Worm (Caenorhabditis elegans) whole organism, L1 larva: ENCODE results near the gene taf-6.1.

Experiments used
- C34B4.2 ChIP-seq: sonication (generic microtip); optimal IDR thresholded peaks from 2 replicates; lab custom pipeline; 2017; ENCODE audit warnings: mild to moderate bottlenecking, missing genetic modification characterization, missing compliant biosample characterization
- F16B12.6 ChIP-seq: fragments of 150-350 bp; optimal IDR thresholded peaks from 2 replicates; lab custom pipeline; 2014; ENCODE audit warnings: missing biosample characterization, missing genetic modification characterization
- alr-1 ChIP-seq: fragments of 200-800 bp; sonication (Bioruptor generic); optimal IDR thresholded peaks from 2 replicates; lab custom pipeline; 2018; ENCODE audit warnings: borderline replicate concordance, mild to moderate bottlenecking, missing genetic modification characterization, missing compliant biosample characterization
- aly-2 ChIP-seq: fragments of 150-350 bp; optimal IDR thresholded peaks from 2 replicates; lab custom pipeline; 2014; ENCODE audit warnings: missing biosample characterization, missing genetic modification characterization
- ceh-8 ChIP-seq: fragments of 200-800 bp; sonication (Bioruptor generic); optimal IDR thresholded peaks from 2 replicates; lab custom pipeline; 2018; ENCODE audit warnings: mild to moderate bottlenecking, missing genetic modification characterization, moderate library complexity, missing compliant biosample characterization
- ceh-88 ChIP-seq: fragments of 200-800 bp; sonication (Bioruptor generic); IDR thresholded peaks from 2 replicates; pipeline ENCODE4 v1.3.6; 2022; ENCODE audit warnings: missing genetic modification characterization, missing compliant biosample characterization
- efl-1 ChIP-seq, 4 experiments: fragments of 150-350 bp; optimal IDR thresholded peaks in 3 of 4; peaks in 1 of 4; 1 replicate in 1 of 4; 2 replicates in 3 of 4; lab custom pipeline; 2014; ENCODE audit warnings: missing biosample characterization in 2 of 4, missing genetic modification characterization in 2 of 4, missing genetic modification reagents in 2 of 4
- egl-13 ChIP-seq: sonication (generic microtip); optimal IDR thresholded peaks from 2 replicates; lab custom pipeline; 2016; ENCODE audit warnings: missing genotype, missing genetic modification reagents, missing genetic modification characterization, missing compliant biosample characterization
- egl-27 ChIP-seq, 2 experiments: fragments of 150-350 bp in 1 of 2; sonication (generic microtip); optimal IDR thresholded peaks; 3 replicates each; lab custom pipeline; 2017 to 2018; ENCODE audit warnings: missing biosample characterization in 2 of 2, missing genetic modification characterization in 2 of 2, missing genetic modification reagents in 2 of 2
- elt-2 ChIP-seq: sonication (generic microtip); optimal IDR thresholded peaks from 2 replicates; lab custom pipeline; 2016; ENCODE audit warnings: missing genetic modification characterization, mild to moderate bottlenecking, inconsistent platforms, missing compliant biosample characterization, missing genetic modification reagents
- elt-3 ChIP-seq, 6 experiments: fragments of 150-350 bp in 1 of 6; sonication (generic microtip); optimal IDR thresholded peaks; 2 replicates each; lab custom pipeline; 2017 to 2018; ENCODE audit warnings: missing biosample characterization in 6 of 6, missing genetic modification characterization in 6 of 6, inconsistent platforms in 1 of 6
- ets-5 ChIP-seq: fragments of 200-800 bp; sonication (Bioruptor generic); IDR thresholded peaks from 2 replicates; pipeline ENCODE4 v1.3.6; 2022; ENCODE audit warnings: missing genetic modification characterization, missing compliant biosample characterization
- fkh-10 ChIP-seq: sonication (generic microtip); optimal IDR thresholded peaks from 2 replicates; lab custom pipeline; 2017; ENCODE audit warnings: missing biosample characterization, missing genetic modification reagents, missing genetic modification characterization
- fkh-8 ChIP-seq: sonication (generic microtip); optimal IDR thresholded peaks from 2 replicates; lab custom pipeline; 2016; ENCODE audit warnings: mild to moderate bottlenecking, missing genetic modification characterization, missing compliant biosample characterization
- fos-1 ChIP-seq: fragments of 150-350 bp; optimal IDR thresholded peaks from 2 replicates; lab custom pipeline; 2014; ENCODE audit warnings: missing biosample characterization, missing genetic modification characterization
- grh-1 ChIP-seq: fragments of 200-800 bp; sonication (Bioruptor generic); IDR thresholded peaks from 2 replicates; pipeline ENCODE4 v1.3.6; 2022; ENCODE audit warnings: missing genetic modification reagents, missing genetic modification characterization, missing compliant biosample characterization
- irx-1 ChIP-seq: sonication (generic microtip); optimal IDR thresholded peaks from 2 replicates; lab custom pipeline; 2016; ENCODE audit warnings: missing genetic modification characterization, missing compliant biosample characterization
- jun-1 ChIP-seq: fragments of 150-350 bp; optimal IDR thresholded peaks from 2 replicates; lab custom pipeline; 2014; ENCODE audit warnings: missing biosample characterization, missing genetic modification reagents, missing genetic modification characterization
- lin-35 ChIP-seq, 2 experiments: fragments of 150-350 bp; optimal IDR thresholded peaks; 2 replicates each; lab custom pipeline; 2014; ENCODE audit warnings: missing biosample characterization in 2 of 2, missing genetic modification characterization in 2 of 2, missing genetic modification reagents in 2 of 2
- lsy-2 ChIP-seq, 2 experiments: fragments of 150-350 bp; optimal IDR thresholded peaks; 2 replicates each; lab custom pipeline; 2014; ENCODE audit warnings: missing biosample characterization in 2 of 2, missing genetic modification characterization in 2 of 2
- mab-9 ChIP-seq: fragments of 200-800 bp; sonication (Bioruptor generic); IDR thresholded peaks from 2 replicates; pipeline ENCODE4 v1.3.6; 2022; ENCODE audit warnings: missing genetic modification reagents, missing genetic modification characterization, missing compliant biosample characterization
- mdl-1 ChIP-seq, 2 experiments: fragments of 150-350 bp; optimal IDR thresholded peaks; 2 replicates each; lab custom pipeline; 2014 to 2017; ENCODE audit warnings: missing biosample characterization in 2 of 2, missing genetic modification characterization in 2 of 2, inconsistent platforms in 1 of 2
- mef-2 ChIP-seq: fragments of 150-350 bp; optimal IDR thresholded peaks from 2 replicates; lab custom pipeline; 2014; ENCODE audit warnings: missing biosample characterization, missing genetic modification characterization
- mep-1 ChIP-seq: fragments of 150-350 bp; optimal IDR thresholded peaks from 2 replicates; lab custom pipeline; 2014; ENCODE audit warnings: missing biosample characterization, missing genetic modification characterization
- nhr-11 ChIP-seq: fragments of 150-350 bp; optimal IDR thresholded peaks from 2 replicates; lab custom pipeline; 2014; ENCODE audit warnings: missing biosample characterization, missing genetic modification characterization
- nhr-20 ChIP-seq: sonication (generic microtip); optimal IDR thresholded peaks from 2 replicates; lab custom pipeline; 2016; ENCODE audit warnings: mild to moderate bottlenecking, missing genetic modification characterization, missing compliant biosample characterization
- nhr-237 ChIP-seq: fragments of 150-350 bp; optimal IDR thresholded peaks from 2 replicates; lab custom pipeline; 2014; ENCODE audit warnings: missing biosample characterization, missing genetic modification characterization
- nhr-47 ChIP-seq: sonication (generic microtip); optimal IDR thresholded peaks from 2 replicates; lab custom pipeline; 2016; ENCODE audit warnings: mild to moderate bottlenecking, missing genetic modification characterization, moderate library complexity, missing compliant biosample characterization
- nhr-71 ChIP-seq: sonication (generic microtip); optimal IDR thresholded peaks from 2 replicates; lab custom pipeline; 2016; ENCODE audit warnings: mild to moderate bottlenecking, missing genetic modification characterization, moderate library complexity, missing compliant biosample characterization
- nhr-90 ChIP-seq: sonication (generic microtip); optimal IDR thresholded peaks from 2 replicates; lab custom pipeline; 2016; ENCODE audit warnings: mild to moderate bottlenecking, missing genetic modification characterization, missing compliant biosample characterization; ENCODE audit not compliant: poor library complexity
- pax-3 ChIP-seq: fragments of 200-800 bp; sonication (Bioruptor generic); optimal IDR thresholded peaks from 2 replicates; lab custom pipeline; 2018; ENCODE audit warnings: mild to moderate bottlenecking, missing genetic modification characterization, moderate library complexity, missing compliant biosample characterization
- pqm-1 ChIP-seq: sonication (generic microtip); optimal IDR thresholded peaks from 3 replicates; lab custom pipeline; 2017; ENCODE audit warnings: missing biosample characterization, missing genetic modification characterization
- rnt-1 ChIP-seq: sonication (generic microtip); optimal IDR thresholded peaks from 2 replicates; lab custom pipeline; 2016; ENCODE audit warnings: mild to moderate bottlenecking, missing genetic modification characterization, moderate library complexity, missing compliant biosample characterization
- tbx-2 ChIP-seq: sonication (generic microtip); optimal IDR thresholded peaks from 2 replicates; lab custom pipeline; 2016; ENCODE audit warnings: missing genetic modification characterization, missing compliant biosample characterization
- tlp-1 ChIP-seq: fragments of 150-350 bp; optimal IDR thresholded peaks from 2 replicates; lab custom pipeline; 2014; ENCODE audit warnings: missing biosample characterization, missing genetic modification characterization
- unc-30 ChIP-seq: sonication (generic microtip); optimal IDR thresholded peaks from 2 replicates; lab custom pipeline; 2017; ENCODE audit warnings: missing biosample characterization, missing genetic modification characterization
- unc-62 ChIP-seq: fragments of 150-350 bp; optimal IDR thresholded peaks from 2 replicates; lab custom pipeline; 2014; ENCODE audit warnings: missing biosample characterization, missing genetic modification reagents, missing genetic modification characterization
- vab-15 ChIP-seq: sonication (generic microtip); optimal IDR thresholded peaks from 2 replicates; lab custom pipeline; 2017; ENCODE audit warnings: missing genotype, mild to moderate bottlenecking, missing genetic modification characterization, missing compliant biosample characterization
- zip-4 ChIP-seq: fragments of 200-800 bp; sonication (Bioruptor generic); optimal IDR thresholded peaks from 2 replicates; lab custom pipeline; 2018; ENCODE audit warnings: mild to moderate bottlenecking, missing genetic modification characterization, moderate library complexity, missing compliant biosample characterization

taf-6.1 gene

DNA sequence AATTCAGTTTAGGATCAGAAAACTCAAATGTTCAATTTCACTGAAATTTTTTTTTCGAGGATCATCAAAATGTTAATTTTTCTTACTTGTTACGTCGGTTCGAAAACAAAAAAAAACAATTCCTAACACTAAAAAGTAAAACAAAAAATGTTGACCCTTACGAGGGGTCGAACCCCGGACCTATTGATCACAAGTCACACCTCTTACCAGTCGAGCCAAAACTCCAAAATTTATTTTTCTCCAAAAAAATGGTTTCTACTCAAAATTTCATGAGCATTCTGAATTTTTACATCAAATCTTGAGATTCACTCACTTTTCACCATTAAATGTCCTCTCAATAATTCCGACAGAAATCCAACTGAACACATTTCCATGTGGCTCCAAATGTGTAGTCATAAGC, 25.6 kb upstream of the taf-6.1 start:
- TF ChIP-seq ets-5 (GFP tag; lab: Robert Waterston, UW) (no peak), tbx-2 (tag; lab: Kevin White, UChicago) (no peak)

DNA sequence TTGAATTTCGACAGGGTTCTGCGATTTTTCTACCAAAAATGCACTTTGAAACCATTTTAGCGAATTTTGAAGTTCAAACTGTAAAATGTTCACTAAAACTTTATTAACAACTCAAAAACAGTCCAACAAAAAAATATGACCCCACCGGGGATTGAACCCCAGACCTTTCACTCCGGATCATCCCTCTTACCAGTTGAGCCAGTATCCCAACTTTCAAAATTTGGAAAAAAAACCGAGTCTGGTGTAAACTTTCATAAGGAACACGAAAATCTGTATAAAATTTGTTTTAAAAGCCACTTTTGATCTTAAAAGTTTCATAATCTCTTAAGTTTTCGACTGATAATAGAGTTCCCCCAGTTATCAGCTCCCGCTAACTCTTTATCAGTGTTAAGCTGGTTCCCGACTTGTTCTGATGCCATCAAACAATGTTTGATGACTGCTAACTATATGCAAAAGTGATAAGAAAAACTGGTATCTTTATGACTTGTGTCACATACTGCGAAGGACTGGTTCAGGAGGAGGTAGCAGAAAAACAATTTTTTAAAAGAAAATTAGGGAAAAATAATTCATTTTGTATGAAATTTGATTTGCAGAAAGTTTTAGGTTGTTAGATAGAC, 24.2 kb upstream of the taf-6.1 start:
- TF ChIP-seq nhr-47 (tag; lab: Kevin White, UChicago) (no peak), pqm-1 (tag; lab: Kevin White, UChicago) (peak; percentile 99), efl-1 (optimal IDR thresholded peaks at IDR 0.05; lab: Kevin White, UChicago) (no peak), efl-1 (GFP tag; optimal IDR thresholded peaks at IDR 0.05 in 1 of 2; lab: Kevin White, UChicago) (peak in 1 of 2 experiments; percentile 76), lsy-2 (tag; optimal IDR thresholded peaks at IDR 0.05; lab: Kevin White, UChicago) (peak in 1 of 2 experiments; percentile 18), lin-35 (GFP tag; optimal IDR thresholded peaks at IDR 0.05; lab: Kevin White, UChicago) (peak in 1 of 2 experiments; percentile 58), egl-13 (tag; lab: Kevin White, UChicago) (peak; percentile 27), nhr-71 (tag; lab: Kevin White, UChicago) (no peak), fkh-8 (tag; lab: Kevin White, UChicago) (no peak), grh-1 (GFP tag; lab: Robert Waterston, UW) (no peak), vab-15 (no peak), elt-3 (tag; optimal IDR thresholded peaks at IDR 0.05; lab: Kevin White, UChicago) (no peak), pax-3 (peak; percentile 29), irx-1 (no peak), rnt-1 (no peak), mep-1 (tag; lab: Kevin White, UChicago) (no peak), ceh-88 (GFP tag; lab: Robert Waterston, UW) (no peak), unc-62 (GFP tag; lab: Kevin White, UChicago) (no peak), jun-1 (tag; lab: Kevin White, UChicago) (peak; percentile 91), nhr-11 (tag; lab: Kevin White, UChicago) (no peak), zip-4 (no peak), F16B12.6 (no peak), egl-27 (tag; optimal IDR thresholded peaks at IDR 0.05; lab: Kevin White, UChicago) (no peak), ceh-8 (GFP tag; lab: Kevin White, UChicago) (no peak), mdl-1 (tag; optimal IDR thresholded peaks at IDR 0.05; lab: Kevin White, UChicago) (peak in 1 of 2 experiments; percentile 31), tlp-1 (peak; percentile 85), alr-1 (tag; lab: Kevin White, UChicago) (no peak), mef-2 (no peak), aly-2 (tag; lab: Kevin White, UChicago) (no peak), elt-2 (peak; percentile 100), mab-9 (no peak), nhr-20 (tag; lab: Kevin White, UChicago) (peak; percentile 43), fos-1 (no peak), unc-30 (tag; lab: Kevin White, UChicago) (no peak), C34B4.2 (tag; lab: Kevin White, UChicago) (no peak), nhr-90 (tag; lab: Kevin White, UChicago) (peak; percentile 12), nhr-237 (tag; lab: Kevin White, UChicago) (no peak)
- TF ChIP-seq, all 84 proteins: peak for 12

- TF ChIP-seq efl-1 (optimal IDR thresholded peaks at IDR 0.05; lab: Kevin White, UChicago) (no peak), efl-1 (GFP tag; optimal IDR thresholded peaks at IDR 0.05 in 1 of 2; lab: Kevin White, UChicago) (peak in 1 of 2 experiments; percentile 9), fkh-10 (no peak)
Measured at ce11 chrII:1104409-1104808, 23.4 kb upstream of the taf-6.1 start, which contains the start of gene T13B5.9. Gene T13B5.9, minus strand, starts transcription at chrII:1104509.
